Fruit fly (Drosophila melanogaster) whole organism, prepupa: ENCODE data around the gene CG42299.

Experiments
- Blimp-1 ChIP-seq: fragments of 200-800 bp; sonication (Bioruptor generic); optimal IDR thresholded peaks from 3 replicates; lab custom pipeline; 2017; ENCODE audit warnings: missing biosample characterization, missing genetic modification characterization, mild to moderate bottlenecking, moderate library complexity, missing genetic modification reagents
- CG10631 ChIP-seq: fragments of 200-800 bp; sonication (Bioruptor generic); optimal IDR thresholded peaks from 2 replicates; lab custom pipeline; 2016; ENCODE audit warnings: missing biosample characterization, missing genetic modification characterization
- CG10669 ChIP-seq: fragments of 200-800 bp; sonication (Bioruptor generic); optimal IDR thresholded peaks from 3 replicates; lab custom pipeline; 2018; ENCODE audit warnings: missing biosample characterization, mild to moderate bottlenecking, missing genetic modification characterization, moderate library complexity
- CG11294 ChIP-seq: fragments of 200-800 bp; sonication (Bioruptor generic); IDR thresholded peaks from 2 replicates; pipeline ENCODE4 v1.3.6; 2022; ENCODE audit warnings: missing biosample characterization, missing genetic modification characterization
- CG11902 ChIP-seq: fragments of 200-800 bp; sonication (Bioruptor generic); optimal IDR thresholded peaks from 3 replicates; lab custom pipeline; 2016; ENCODE audit warnings: missing biosample characterization, missing genetic modification characterization
- CG15336 ChIP-seq: fragments of 200-800 bp; sonication (Bioruptor generic); IDR thresholded peaks from 2 replicates; pipeline ENCODE4 v1.3.6; 2022; ENCODE audit warnings: missing biosample characterization, missing genetic modification characterization
- CG1621 ChIP-seq: fragments of 200-800 bp; sonication (Bioruptor generic); optimal IDR thresholded peaks from 3 replicates; lab custom pipeline; 2018; ENCODE audit warnings: missing biosample characterization, mild to moderate bottlenecking, missing genetic modification characterization
- CG16779 ChIP-seq: fragments of 200-800 bp; sonication (Bioruptor generic); optimal IDR thresholded peaks from 3 replicates; lab custom pipeline; 2017; ENCODE audit warnings: missing biosample characterization, mild to moderate bottlenecking, missing genetic modification characterization
- CG3032 ChIP-seq: fragments of 200-800 bp; optimal IDR thresholded peaks from 2 replicates; lab custom pipeline; 2019; ENCODE audit warnings: missing biosample characterization, mild to moderate bottlenecking, missing genetic modification characterization, moderate library complexity
- CG31627 ChIP-seq: fragments of 200-800 bp; sonication (Bioruptor generic); optimal IDR thresholded peaks from 3 replicates; lab custom pipeline; 2016; ENCODE audit warnings: missing biosample characterization, missing genetic modification characterization
- CG32006 ChIP-seq: fragments of 200-800 bp; sonication (Bioruptor generic); optimal IDR thresholded peaks from 3 replicates; lab custom pipeline; 2017; ENCODE audit warnings: missing biosample characterization, mild to moderate bottlenecking, missing genetic modification characterization
- CG3919 ChIP-seq: fragments of 200-800 bp; sonication (Bioruptor generic); optimal IDR thresholded peaks from 3 replicates; lab custom pipeline; 2016; ENCODE audit warnings: missing biosample characterization, missing genetic modification characterization
- CG6163 ChIP-seq: fragments of 200-800 bp; sonication (Bioruptor generic); IDR thresholded peaks from 3 replicates; pipeline ENCODE4 v1.3.6; 2022; ENCODE audit warnings: missing biosample characterization, missing genetic modification characterization
- CG6808 ChIP-seq: fragments of 200-800 bp; sonication (Bioruptor generic); optimal IDR thresholded peaks from 3 replicates; lab custom pipeline; 2017; ENCODE audit warnings: missing biosample characterization, missing genetic modification characterization, mild to moderate bottlenecking, moderate library complexity, missing genetic modification reagents
- CG6854 ChIP-seq: fragments of 200-800 bp; sonication (Bioruptor generic); optimal IDR thresholded peaks from 2 replicates; lab custom pipeline; 2017; ENCODE audit warnings: missing biosample characterization, mild to moderate bottlenecking, missing genetic modification characterization
- CG7368 ChIP-seq: fragments of 200-800 bp; sonication (Bioruptor generic); optimal IDR thresholded peaks from 3 replicates; lab custom pipeline; 2016; ENCODE audit warnings: missing biosample characterization, missing genetic modification characterization
- CG8119 ChIP-seq: fragments of 200-800 bp; sonication (Bioruptor generic); IDR thresholded peaks from 3 replicates; pipeline ENCODE4 v1.3.6; 2022; ENCODE audit warnings: missing biosample characterization, missing genetic modification characterization
- CG8319 ChIP-seq: fragments of 200-800 bp; sonication (Bioruptor generic); optimal IDR thresholded peaks from 3 replicates; lab custom pipeline; 2016; ENCODE audit warnings: missing biosample characterization, missing genetic modification characterization
- CG8632 ChIP-seq: fragments of 200-800 bp; sonication (Bioruptor generic); optimal IDR thresholded peaks from 3 replicates; lab custom pipeline; 2016; ENCODE audit warnings: missing biosample characterization, missing genetic modification characterization
- Eip75B ChIP-seq: fragments of 200-800 bp; sonication (Bioruptor generic); optimal IDR thresholded peaks from 3 replicates; lab custom pipeline; 2016; ENCODE audit warnings: missing biosample characterization, missing genetic modification characterization
- Eip78C ChIP-seq: fragments of 200-800 bp; sonication (Bioruptor generic); peaks from one replicate; lab custom pipeline; 2016; ENCODE audit warnings: missing biosample characterization, missing genetic modification characterization
- Eip93F ChIP-seq: fragments of 200-800 bp; sonication (Bioruptor generic); optimal IDR thresholded peaks from 2 replicates; lab custom pipeline; 2016; ENCODE audit warnings: missing biosample characterization, mild to moderate bottlenecking, missing genetic modification characterization
- Hr38 ChIP-seq: sonication (Bioruptor generic); optimal IDR thresholded peaks from 2 replicates; lab custom pipeline; 2016; ENCODE audit warnings: missing biosample characterization, missing genetic modification characterization
- Hr4 ChIP-seq: fragments of 200-800 bp; sonication (Bioruptor generic); optimal IDR thresholded peaks from 3 replicates; lab custom pipeline; 2016; ENCODE audit warnings: missing biosample characterization, missing genetic modification characterization
- Met ChIP-seq: fragments of 200-800 bp; sonication (Bioruptor generic); optimal IDR thresholded peaks from 3 replicates; lab custom pipeline; 2016; ENCODE audit warnings: missing biosample characterization, missing genetic modification characterization
- OdsH ChIP-seq: fragments of 200-800 bp; sonication (Bioruptor generic); optimal IDR thresholded peaks from 3 replicates; lab custom pipeline; 2016; ENCODE audit warnings: missing biosample characterization, missing genetic modification characterization
- Smox ChIP-seq: fragments of 200-800 bp; sonication (Bioruptor generic); optimal IDR thresholded peaks from 3 replicates; lab custom pipeline; 2016; ENCODE audit warnings: missing biosample characterization, missing genetic modification characterization
- Sox102F ChIP-seq: fragments of 200-800 bp; sonication (Bioruptor generic); optimal IDR thresholded peaks from 2 replicates; lab custom pipeline; 2016; ENCODE audit warnings: missing biosample characterization, mild to moderate bottlenecking, missing genetic modification characterization
- Sox15 ChIP-seq: fragments of 200-800 bp; sonication (Bioruptor generic); optimal IDR thresholded peaks from 3 replicates; lab custom pipeline; 2016; ENCODE audit warnings: missing biosample characterization, missing genetic modification characterization
- achi ChIP-seq: fragments of 200-800 bp; sonication (Bioruptor generic); optimal IDR thresholded peaks from 3 replicates; lab custom pipeline; 2016; ENCODE audit warnings: missing biosample characterization, missing genetic modification characterization
- acj6 ChIP-seq: fragments of 200-800 bp; sonication (Bioruptor generic); optimal IDR thresholded peaks from 3 replicates; lab custom pipeline; 2016; ENCODE audit warnings: missing biosample characterization, missing genetic modification characterization
- dac ChIP-seq: fragments of 200-800 bp; sonication (Bioruptor generic); optimal IDR thresholded peaks from 2 replicates; lab custom pipeline; 2017; ENCODE audit warnings: missing biosample characterization, mild to moderate bottlenecking, missing genetic modification characterization
- eg ChIP-seq: fragments of 200-800 bp; sonication (Bioruptor generic); IDR thresholded peaks from 3 replicates; pipeline ENCODE4 v1.3.6; 2022; ENCODE audit warnings: missing biosample characterization, missing genetic modification characterization
- esn ChIP-seq: fragments of 200-800 bp; sonication (Bioruptor generic); optimal IDR thresholded peaks from 2 replicates; lab custom pipeline; 2016; ENCODE audit warnings: missing biosample characterization, mild to moderate bottlenecking, missing genetic modification characterization, moderate library complexity
- fd85E ChIP-seq: fragments of 200-800 bp; sonication (Bioruptor generic); optimal IDR thresholded peaks from 3 replicates; lab custom pipeline; 2016; ENCODE audit warnings: missing biosample characterization, missing genetic modification characterization
- fkh ChIP-seq: fragments of 200-800 bp; sonication (Bioruptor generic); optimal IDR thresholded peaks from 3 replicates; lab custom pipeline; 2017; ENCODE audit warnings: missing biosample characterization, mild to moderate bottlenecking, missing genetic modification characterization, moderate library complexity
- lz ChIP-seq: fragments of 200-800 bp; sonication (Bioruptor generic); optimal IDR thresholded peaks from 3 replicates; lab custom pipeline; 2016; ENCODE audit warnings: missing biosample characterization, missing genetic modification characterization
- net ChIP-seq: fragments of 200-800 bp; sonication (Bioruptor generic); optimal IDR thresholded peaks from 3 replicates; lab custom pipeline; 2016; ENCODE audit warnings: missing biosample characterization, missing genetic modification characterization
- pdm3 ChIP-seq: fragments of 200-800 bp; sonication (Bioruptor generic); optimal IDR thresholded peaks from 3 replicates; lab custom pipeline; 2016; ENCODE audit warnings: missing biosample characterization, missing genetic modification characterization
- salr ChIP-seq, 2 experiments: fragments of 200-800 bp; sonication (Bioruptor generic); optimal IDR thresholded peaks; 3 replicates each; lab custom pipeline; 2016 to 2018; ENCODE audit warnings: missing biosample characterization in 2 of 2, missing genetic modification characterization in 2 of 2, mild to moderate bottlenecking in 1 of 2
- spab ChIP-seq: fragments of 200-800 bp; sonication (Bioruptor generic); optimal IDR thresholded peaks from 2 replicates; lab custom pipeline; 2017; ENCODE audit warnings: missing biosample characterization, mild to moderate bottlenecking, missing genetic modification characterization, missing genetic modification reagents
- ss ChIP-seq, 2 experiments: fragments of 200-800 bp; sonication (Bioruptor generic); optimal IDR thresholded peaks; 2 replicates in 1 of 2; 3 replicates in 1 of 2; lab custom pipeline; 2017 to 2018; ENCODE audit warnings: mild to moderate bottlenecking in 2 of 2, missing biosample characterization in 2 of 2, missing genetic modification characterization in 2 of 2, moderate library complexity in 1 of 2
- svp ChIP-seq: fragments of 200-800 bp; sonication (Bioruptor generic); peaks from one replicate; lab custom pipeline; 2016; ENCODE audit warnings: missing biosample characterization, missing genetic modification characterization
- vri ChIP-seq: fragments of 200-800 bp; sonication (Bioruptor generic); optimal IDR thresholded peaks from 3 replicates; lab custom pipeline; 2016; ENCODE audit warnings: missing biosample characterization, mild to moderate bottlenecking, missing genetic modification characterization

The CG42299 gene

DNA sequence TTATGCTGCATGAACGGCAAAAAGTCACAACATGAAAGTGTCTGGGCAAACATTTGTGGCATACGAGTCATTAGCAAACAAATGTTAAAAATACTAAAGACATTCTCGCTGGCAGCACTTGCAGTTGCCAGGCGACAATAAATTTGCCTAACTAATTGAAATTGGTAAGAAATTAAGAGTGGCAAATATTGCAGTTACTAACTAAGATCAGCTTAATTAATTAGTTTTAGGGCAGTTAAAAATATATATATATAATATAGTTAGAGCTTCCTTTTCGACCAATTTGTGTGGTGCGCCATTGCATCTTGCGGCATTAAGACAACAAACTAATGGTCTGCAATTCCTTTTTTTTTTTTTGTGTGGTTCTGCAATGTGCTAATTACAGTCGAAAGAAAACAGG lies 42.4 kb upstream of the CG42299 start (continued):
- peak; percentile 47 for TF ChIP-seq pdm3 (GFP tag; lab: Kevin White, UChicago)
- peak; percentile 87 for TF ChIP-seq CG6163 (GFP tag; lab: Robert Waterston, UW)
- no peak for TF ChIP-seq CG16779 (tag; lab: Kevin White, UChicago)
- TF ChIP-seq lz: peak; percentile 17
- no peak for TF ChIP-seq CG31627 (GFP tag; lab: Kevin White, UChicago)
- TF ChIP-seq CG11294: 0 out of 2 replicates have a peak, but pooled peaks have one; percentile 35
- TF ChIP-seq CG8632 (GFP tag; lab: Kevin White, UChicago): peak; percentile 26
- TF ChIP-seq, all 60 proteins: peak for 35

DNA sequence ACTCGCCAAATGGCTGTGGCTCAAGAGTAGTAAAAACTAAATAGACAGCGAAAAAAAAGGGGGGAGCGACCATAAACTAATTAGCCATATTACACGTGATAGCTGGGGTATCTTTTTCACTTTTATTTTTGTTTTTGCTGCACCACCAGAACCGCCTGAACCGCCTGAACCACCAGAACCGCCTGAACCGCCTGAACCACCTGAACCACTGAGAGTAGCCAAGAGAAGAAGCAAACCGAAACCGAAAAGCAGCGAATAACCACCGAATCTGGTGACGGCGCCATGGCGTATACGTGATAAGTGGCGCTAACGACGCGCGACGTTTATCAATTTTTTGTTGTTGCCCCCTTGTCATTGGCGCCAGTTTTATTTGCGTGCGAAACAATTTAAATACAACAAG lies 41.0 kb upstream of the CG42299 start:
- no peak for TF ChIP-seq CG1621 (tag; lab: Kevin White, UChicago)
- no peak for TF ChIP-seq OdsH (GFP tag; lab: Kevin White, UChicago)
- TF ChIP-seq Sox15 (GFP tag; lab: Kevin White, UChicago): no peak
- no peak for TF ChIP-seq Eip75B (GFP tag; lab: Kevin White, UChicago)
- no peak for TF ChIP-seq CG32006 (GFP tag; lab: Kevin White, UChicago)
- TF ChIP-seq net (GFP tag; lab: Kevin White, UChicago): no peak
- no peak for TF ChIP-seq CG15336 (GFP tag; lab: Robert Waterston, UW)
- no peak for TF ChIP-seq Hr4 (GFP tag; lab: Kevin White, UChicago)
- TF ChIP-seq acj6 (GFP tag; lab: Kevin White, UChicago): no peak
- TF ChIP-seq spab (GFP tag; lab: Kevin White, UChicago): no peak
- TF ChIP-seq CG31627 (GFP tag; lab: Kevin White, UChicago): no peak

DNA sequence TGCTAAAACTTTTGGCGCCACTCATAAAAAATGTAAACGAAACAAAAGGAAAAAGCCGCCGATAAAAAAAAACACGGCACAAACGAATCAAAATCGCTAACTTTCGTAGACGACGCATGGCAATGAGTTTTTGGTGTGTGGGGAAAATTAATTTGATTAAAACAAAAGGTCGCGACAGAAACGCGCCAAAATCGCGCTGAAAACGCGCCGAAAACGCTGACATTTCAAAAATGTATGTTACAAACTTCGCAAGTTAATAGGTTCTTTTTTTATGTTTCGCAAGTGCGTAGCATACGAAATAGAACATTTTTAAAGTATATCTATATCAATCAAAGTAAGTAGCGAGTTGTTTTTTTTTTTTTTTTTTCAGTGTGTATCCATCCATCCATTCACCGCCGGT lies 40.5 kb upstream of the CG42299 start:
- TF ChIP-seq svp (GFP tag; lab: Kevin White, UChicago) (peak; percentile 22), CG11294 (no peak), CG3032 (tag; lab: Kevin White, UChicago) (no peak), spab (GFP tag; lab: Kevin White, UChicago) (no peak), CG6808 (GFP tag; lab: Kevin White, UChicago) (no peak), Eip78C (GFP tag; lab: Kevin White, UChicago) (no peak), salr (GFP tag; optimal IDR thresholded peaks at IDR 0.05; lab: Kevin White, UChicago) (no peak), CG10631 (GFP tag; lab: Kevin White, UChicago) (no peak)

DNA sequence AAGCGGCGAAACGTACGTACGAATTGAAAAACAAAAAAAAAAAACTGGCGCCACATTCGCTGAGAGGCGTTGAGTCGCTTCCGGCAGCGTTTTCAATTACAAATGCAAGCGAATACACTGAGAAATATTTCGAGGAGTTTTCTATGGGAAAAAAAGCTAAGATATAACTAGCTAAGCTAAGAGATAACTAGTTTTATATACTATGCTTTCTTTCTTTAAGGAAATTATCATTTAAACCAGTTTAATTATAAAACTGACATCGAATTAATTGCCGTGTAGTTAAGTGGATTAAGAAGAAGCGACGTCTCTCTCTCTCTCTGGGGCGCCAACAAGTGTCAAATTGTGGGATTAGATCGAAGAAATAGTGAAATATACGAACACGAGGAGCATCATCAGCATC lies 39.9 kb upstream of the CG42299 start:
- TF ChIP-seq Sox15 (GFP tag; lab: Kevin White, UChicago): no peak
- TF ChIP-seq Eip93F (GFP tag; lab: Kevin White, UChicago): no peak
- no peak for TF ChIP-seq fd85E (GFP tag; lab: Kevin White, UChicago)
- no peak for TF ChIP-seq CG11902
- peak; percentile 71 for TF ChIP-seq CG32006 (GFP tag; lab: Kevin White, UChicago)
- TF ChIP-seq ss (GFP tag; optimal IDR thresholded peaks at IDR 0.05; lab: Kevin White, UChicago): no peak
- peak; percentile 4 for TF ChIP-seq dac (GFP tag; lab: Kevin White, UChicago)
- no peak for TF ChIP-seq Hr38 (GFP tag; lab: Kevin White, UChicago)
- peak; percentile 61 for TF ChIP-seq OdsH (GFP tag; lab: Kevin White, UChicago)
- TF ChIP-seq CG10669 (GFP tag; lab: Kevin White, UChicago): peak; percentile 34
- peak; percentile 19 for TF ChIP-seq CG8632 (GFP tag; lab: Kevin White, UChicago)
- TF ChIP-seq CG6163 (GFP tag; lab: Robert Waterston, UW): peak; percentile 74
- peak; percentile 55 for TF ChIP-seq achi (GFP tag; lab: Kevin White, UChicago)
- peak; percentile 72 for TF ChIP-seq Eip78C (GFP tag; lab: Kevin White, UChicago)
- TF ChIP-seq CG6854 (GFP tag; lab: Kevin White, UChicago): no peak
- no peak for TF ChIP-seq CG6808 (GFP tag; lab: Kevin White, UChicago)
- TF ChIP-seq vri: no peak
- TF ChIP-seq fkh (GFP tag; lab: Kevin White, UChicago): no peak
- peak; percentile 53 for TF ChIP-seq CG10631 (GFP tag; lab: Kevin White, UChicago)
- no peak for TF ChIP-seq Blimp-1 (GFP tag; lab: Kevin White, UChicago)
- TF ChIP-seq esn (GFP tag; lab: Kevin White, UChicago): peak; percentile 64
- TF ChIP-seq eg (GFP tag; lab: Robert Waterston, UW): peak; percentile 76
- peak; percentile 69 for TF ChIP-seq CG8119 (GFP tag; lab: Robert Waterston, UW)
- no peak for TF ChIP-seq CG8319
- TF ChIP-seq net (GFP tag; lab: Kevin White, UChicago): peak; percentile 47
- peak; percentile 31 for TF ChIP-seq Eip75B (GFP tag; lab: Kevin White, UChicago)
- TF ChIP-seq pdm3 (GFP tag; lab: Kevin White, UChicago): peak; percentile 66
- TF ChIP-seq CG7368 (GFP tag; lab: Kevin White, UChicago): no peak
- TF ChIP-seq Smox (GFP tag; lab: Kevin White, UChicago): peak; percentile 46
- peak; percentile 40 for TF ChIP-seq CG11294
- TF ChIP-seq CG3919 (GFP tag; lab: Kevin White, UChicago): peak; percentile 55
- TF ChIP-seq lz: peak; percentile 63
- TF ChIP-seq Sox102F (GFP tag; lab: Kevin White, UChicago): peak; percentile 42
- peak; percentile 70 for TF ChIP-seq Met (GFP tag; lab: Kevin White, UChicago)
